Fruit fly (Drosophila melanogaster) whole organism, embryonic: ENCODE data around the gene Notum.

Experiments
- Ada2b ChIP-seq: fragments of 200-800 bp; sonication (Bioruptor generic); IDR thresholded peaks from 2 replicates; pipeline ENCODE4 v1.3.6; 2022; ENCODE audit warnings: missing biosample characterization, missing genetic modification characterization
- C15 ChIP-seq: fragments of 200-800 bp; sonication (Bioruptor generic); IDR thresholded peaks from 3 replicates; pipeline ENCODE4 v1.3.6; 2022; ENCODE audit warnings: missing biosample characterization, missing genetic modification characterization
- CG12391 ChIP-seq: fragments of 200-800 bp; sonication (Bioruptor generic); optimal IDR thresholded peaks from 3 replicates; lab custom pipeline; 2018; ENCODE audit warnings: missing biosample characterization, mild to moderate bottlenecking, missing genetic modification characterization, moderate library complexity
- CG13296 ChIP-seq: fragments of 200-800 bp; sonication (Bioruptor generic); optimal IDR thresholded peaks from 3 replicates; lab custom pipeline; 2018; ENCODE audit warnings: missing biosample characterization, mild to moderate bottlenecking, missing genetic modification characterization
- CG16779 ChIP-seq: fragments of 200-800 bp; sonication (Bioruptor generic); IDR thresholded peaks from 2 replicates; pipeline ENCODE4 v1.3.6; 2022; ENCODE audit warnings: missing biosample characterization, missing genetic modification characterization
- CG17359 ChIP-seq: fragments of 200-800 bp; sonication (Bioruptor generic); optimal IDR thresholded peaks from 3 replicates; lab custom pipeline; 2018; ENCODE audit warnings: missing biosample characterization, mild to moderate bottlenecking, missing genetic modification characterization, moderate library complexity
- CG17912 ChIP-seq: fragments of 200-800 bp; sonication (Bioruptor generic); optimal IDR thresholded peaks from 2 replicates; lab custom pipeline; 2018; ENCODE audit warnings: missing biosample characterization, mild to moderate bottlenecking, missing genetic modification characterization
- CG2678 ChIP-seq: fragments of 200-800 bp; sonication (Bioruptor generic); optimal IDR thresholded peaks from 3 replicates; lab custom pipeline; 2019; ENCODE audit warnings: missing biosample characterization, mild to moderate bottlenecking, missing genetic modification characterization, moderate library complexity
- CG31441 ChIP-seq: fragments of 200-800 bp; sonication (Bioruptor generic); IDR thresholded peaks from 2 replicates; pipeline ENCODE4 v1.3.6; 2022; ENCODE audit warnings: missing biosample characterization, missing genetic modification characterization
- CG32532 ChIP-seq: fragments of 200-800 bp; sonication (Bioruptor generic); IDR thresholded peaks from 2 replicates; pipeline ENCODE4 v1.3.6; 2022; ENCODE audit warnings: missing biosample characterization, missing genetic modification characterization
- CG7271 ChIP-seq: fragments of 200-800 bp; sonication (Bioruptor generic); optimal IDR thresholded peaks from 2 replicates; lab custom pipeline; 2018; ENCODE audit warnings: missing biosample characterization, mild to moderate bottlenecking, missing genetic modification characterization, moderate library complexity
- CG8089 ChIP-seq: fragments of 200-800 bp; sonication (Bioruptor generic); optimal IDR thresholded peaks from 3 replicates; lab custom pipeline; 2016; ENCODE audit warnings: missing biosample characterization, missing genetic modification characterization
- CG8290 ChIP-seq, 3 experiments: fragments of 200-800 bp; sonication (Bioruptor generic); optimal IDR thresholded peaks; 2 replicates each; lab custom pipeline; 2016 to 2019; ENCODE audit warnings: missing biosample characterization in 3 of 3, missing genetic modification characterization in 3 of 3, mild to moderate bottlenecking in 2 of 3, moderate library complexity in 1 of 3
- CG9932 ChIP-seq: fragments of 200-800 bp; sonication (Bioruptor generic); IDR thresholded peaks from 2 replicates; pipeline ENCODE4 v1.3.6; 2022; ENCODE audit warnings: missing biosample characterization, missing genetic modification characterization
- ERR ChIP-seq: fragments of 200-800 bp; sonication (Bioruptor generic); optimal IDR thresholded peaks from 2 replicates; lab custom pipeline; 2016; ENCODE audit warnings: missing biosample characterization, missing genetic modification characterization
- Elba2 ChIP-seq: fragments of 200-800 bp; sonication (Bioruptor generic); optimal IDR thresholded peaks from 3 replicates; lab custom pipeline; 2016; ENCODE audit warnings: missing biosample characterization, missing genetic modification characterization
- HLHmδ ChIP-seq: fragments of 200-800 bp; sonication (Bioruptor generic); optimal IDR thresholded peaks from 2 replicates; lab custom pipeline; 2018; ENCODE audit warnings: missing biosample characterization, mild to moderate bottlenecking, missing genetic modification characterization, moderate library complexity
- Hand ChIP-seq: fragments of 200-800 bp; sonication (Bioruptor generic); optimal IDR thresholded peaks from 2 replicates; lab custom pipeline; 2017; ENCODE audit warnings: mild to moderate bottlenecking, missing biosample characterization, missing genetic modification reagents, missing genetic modification characterization
- Hr39 ChIP-seq: fragments of >200 bp; optimal IDR thresholded peaks from 2 replicates; lab custom pipeline; 2017
- NC2β ChIP-seq: fragments of 200-800 bp; sonication (Bioruptor generic); optimal IDR thresholded peaks from 2 replicates; lab custom pipeline; 2016; ENCODE audit warnings: missing biosample characterization, missing genetic modification characterization
- Optix ChIP-seq: fragments of 200-800 bp; sonication (Bioruptor generic); IDR thresholded peaks from 3 replicates; pipeline ENCODE4 v1.3.6; 2022; ENCODE audit warnings: missing biosample characterization, missing genetic modification characterization
- PHDP ChIP-seq: fragments of 200-800 bp; sonication (Bioruptor generic); optimal IDR thresholded peaks from 3 replicates; lab custom pipeline; 2018; ENCODE audit warnings: missing biosample characterization, mild to moderate bottlenecking, missing genetic modification characterization, moderate library complexity
- Sox102F ChIP-seq: fragments of 200-800 bp; sonication (Bioruptor generic); optimal IDR thresholded peaks from 2 replicates; lab custom pipeline; 2018; ENCODE audit warnings: missing biosample characterization, mild to moderate bottlenecking, missing genetic modification characterization, moderate library complexity
- Spps ChIP-seq: fragments of 200-800 bp; sonication (Bioruptor generic); optimal IDR thresholded peaks from 2 replicates; lab custom pipeline; 2018; ENCODE audit warnings: missing biosample characterization, mild to moderate bottlenecking, missing genetic modification characterization
- TFAM ChIP-seq: fragments of 200-800 bp; sonication (Bioruptor generic); optimal IDR thresholded peaks from 2 replicates; lab custom pipeline; 2017; ENCODE audit warnings: missing biosample characterization, missing genetic modification characterization, inconsistent platforms
- ase ChIP-seq: fragments of 200-800 bp; sonication (Bioruptor generic); IDR thresholded peaks from 3 replicates; pipeline ENCODE4 v1.3.6; 2022; ENCODE audit warnings: missing biosample characterization, missing genetic modification characterization
- ato ChIP-seq: fragments of 200-800 bp; sonication (Bioruptor generic); IDR thresholded peaks from 2 replicates; pipeline ENCODE4 v1.3.6; 2022; ENCODE audit warnings: missing biosample characterization, missing genetic modification characterization; ENCODE audit not compliant: partially characterized antibody
- bcd ChIP-seq: fragments of 200-800 bp; sonication (Bioruptor generic); optimal IDR thresholded peaks from 2 replicates; lab custom pipeline; 2017; ENCODE audit warnings: missing biosample characterization, mild to moderate bottlenecking, missing genetic modification characterization
- br ChIP-seq: fragments of >200 bp; optimal IDR thresholded peaks from 2 replicates; lab custom pipeline; 2017
- caup ChIP-seq: fragments of 200-800 bp; sonication (Bioruptor generic); optimal IDR thresholded peaks from 3 replicates; lab custom pipeline; 2017; ENCODE audit warnings: missing biosample characterization, mild to moderate bottlenecking, missing genetic modification characterization, moderate library complexity; ENCODE audit not compliant: severe bottlenecking
- dan ChIP-seq: fragments of 200-800 bp; sonication (Bioruptor generic); IDR thresholded peaks from 2 replicates; pipeline ENCODE4 v1.3.6; 2022; ENCODE audit warnings: missing biosample characterization, missing genetic modification characterization
- dimm ChIP-seq: fragments of 200-800 bp; sonication (Bioruptor generic); IDR thresholded peaks from 2 replicates; pipeline ENCODE4 v1.3.6; 2022; ENCODE audit warnings: missing biosample characterization, missing genetic modification characterization
- ems ChIP-seq: fragments of 200-800 bp; sonication (Bioruptor generic); optimal IDR thresholded peaks from 3 replicates; lab custom pipeline; 2016; ENCODE audit warnings: missing biosample characterization, missing genetic modification characterization
- ewg ChIP-seq: fragments of 200-800 bp; sonication (Bioruptor generic); optimal IDR thresholded peaks from 3 replicates; lab custom pipeline; 2017; ENCODE audit warnings: mild to moderate bottlenecking, missing biosample characterization, missing genetic modification reagents, missing genetic modification characterization
- gem ChIP-seq: fragments of 200-800 bp; sonication (Bioruptor generic); optimal IDR thresholded peaks from 2 replicates; lab custom pipeline; 2019; ENCODE audit warnings: missing biosample characterization, mild to moderate bottlenecking, missing genetic modification characterization, moderate library complexity
- gro ChIP-seq: fragments of 200-800 bp; sonication (Bioruptor generic); optimal IDR thresholded peaks from 2 replicates; lab custom pipeline; 2016; ENCODE audit warnings: missing biosample characterization, missing genetic modification characterization
- jumu ChIP-seq: fragments of 200-800 bp; sonication (Bioruptor generic); optimal IDR thresholded peaks from 3 replicates; lab custom pipeline; 2016; ENCODE audit warnings: missing biosample characterization, missing genetic modification characterization
- luna ChIP-seq: fragments of 200-800 bp; sonication (Bioruptor generic); optimal IDR thresholded peaks from 2 replicates; lab custom pipeline; 2016; ENCODE audit warnings: missing biosample characterization, missing genetic modification characterization
- mam ChIP-seq: fragments of 200-800 bp; sonication (Bioruptor generic); optimal IDR thresholded peaks from 3 replicates; lab custom pipeline; 2016; ENCODE audit warnings: missing biosample characterization, missing genetic modification characterization
- mld ChIP-seq: fragments of 200-800 bp; sonication (Bioruptor generic); IDR thresholded peaks from 3 replicates; pipeline ENCODE4 v1.3.6; 2022; ENCODE audit warnings: missing biosample characterization, missing genetic modification characterization; ENCODE audit not compliant: partially characterized antibody
- nau ChIP-seq: fragments of 200-800 bp; sonication (Bioruptor generic); optimal IDR thresholded peaks from 3 replicates; lab custom pipeline; 2017; ENCODE audit warnings: missing biosample characterization, mild to moderate bottlenecking, missing genetic modification characterization, missing genetic modification reagents
- org-1 ChIP-seq: fragments of 200-800 bp; sonication (Bioruptor generic); optimal IDR thresholded peaks from 2 replicates; lab custom pipeline; 2017; ENCODE audit warnings: missing biosample characterization, missing genetic modification characterization
- p53 ChIP-seq: fragments of 200-800 bp; sonication (Bioruptor generic); optimal IDR thresholded peaks from 2 replicates; lab custom pipeline; 2016; ENCODE audit warnings: missing biosample characterization, missing genetic modification characterization
- rib ChIP-seq: fragments of 200-800 bp; sonication (Bioruptor generic); IDR thresholded peaks from 2 replicates; pipeline ENCODE4 v1.3.6; 2022; ENCODE audit warnings: missing biosample characterization, missing genetic modification characterization
- ro ChIP-seq: fragments of 200-800 bp; sonication (Bioruptor generic); IDR thresholded peaks from 2 replicates; pipeline ENCODE4 v1.3.6; 2022; ENCODE audit warnings: missing biosample characterization, missing genetic modification characterization
- sim ChIP-seq: fragments of 200-800 bp; sonication (Bioruptor generic); IDR thresholded peaks from 2 replicates; pipeline ENCODE4 v1.3.6; 2022; ENCODE audit warnings: missing biosample characterization, missing genetic modification characterization
- slbo ChIP-seq: fragments of 200-800 bp; sonication (Bioruptor generic); IDR thresholded peaks from 2 replicates; pipeline ENCODE4 v1.3.6; 2022; ENCODE audit warnings: missing biosample characterization, missing genetic modification characterization
- so ChIP-seq: fragments of 200-800 bp; sonication (Bioruptor generic); IDR thresholded peaks from 3 replicates; pipeline ENCODE4 v1.3.6; 2022; ENCODE audit warnings: missing biosample characterization, missing genetic modification characterization
- stwl ChIP-seq: fragments of 200-800 bp; sonication (Bioruptor generic); optimal IDR thresholded peaks from 3 replicates; lab custom pipeline; 2018; ENCODE audit warnings: missing biosample characterization, mild to moderate bottlenecking, missing genetic modification characterization, moderate library complexity
- twi ChIP-seq: fragments of 200-800 bp; optimal IDR thresholded peaks from 2 replicates; lab custom pipeline; 2019; ENCODE audit warnings: missing biosample characterization, mild to moderate bottlenecking, missing genetic modification characterization, moderate library complexity
- vvl ChIP-seq: fragments of 200-800 bp; sonication (Bioruptor generic); IDR thresholded peaks from 2 replicates; pipeline ENCODE4 v1.3.6; 2022; ENCODE audit warnings: missing biosample characterization, missing genetic modification characterization

Gene Notum

DNA sequence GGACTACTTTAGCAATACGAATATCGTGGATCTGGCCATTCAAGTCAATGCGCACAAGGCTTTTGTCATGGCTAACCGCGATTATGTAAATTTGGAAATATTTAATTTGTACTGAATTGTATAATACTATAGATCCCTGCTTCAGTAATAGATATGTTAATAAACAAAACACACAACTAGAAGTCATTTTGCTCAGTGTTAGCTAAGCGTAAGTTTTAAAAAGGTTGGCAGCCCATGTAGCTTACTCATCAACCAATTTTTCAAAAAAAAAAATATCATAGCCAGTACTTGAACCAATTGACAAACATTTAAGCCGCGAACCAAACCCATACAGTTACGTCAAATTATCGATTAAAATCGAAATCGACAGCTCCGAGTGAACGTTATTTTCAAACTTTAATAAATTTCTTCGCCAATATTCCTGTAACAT lies 13.8 kb downstream of the Notum start (continued):
- TF ChIP-seq so (GFP tag; lab: Robert Waterston, UW) (peak; percentile 88), ERR (GFP tag; lab: Kevin White, UChicago) (peak; percentile 53), Ada2b (GFP tag; lab: Robert Waterston, UW) (peak; percentile 74), CG9932 (peak; percentile 85), ato (peak; percentile 65; the same call in 1 of the 2 replicates), Hand (GFP tag; lab: Kevin White, UChicago) (peak; percentile 77), Optix (peak; percentile 61; the same call in 1 of the 3 replicates), vvl (peak; percentile 95), rib (GFP tag; lab: Robert Waterston, UW) (peak; percentile 29), mld (GFP tag; lab: Robert Waterston, UW) (no peak), gem (tag; lab: Kevin White, UChicago) (peak; percentile 81), p53 (GFP tag; lab: Kevin White, UChicago) (peak; percentile 48), CG31441 (GFP tag; lab: Robert Waterston, UW) (peak; percentile 70; the same call in 1 of the 2 replicates), CG8290 (GFP tag; optimal IDR thresholded peaks at IDR 0.05; lab: Kevin White, UChicago) (peak; percentile 85), CG8290 (tag; optimal IDR thresholded peaks at IDR 0.05; lab: Kevin White, UChicago) (peak; percentile 45 to 94), jumu (GFP tag; lab: Kevin White, UChicago) (peak; percentile 60), dimm (GFP tag; lab: Robert Waterston, UW) (0 out of 2 replicates have a peak, but pooled peaks have one; percentile 6), Elba2 (GFP tag; lab: Kevin White, UChicago) (peak; percentile 40), CG8089 (peak; percentile 45), CG7271 (no peak), CG2678 (tag; lab: Kevin White, UChicago) (peak; percentile 79), CG13296 (GFP tag; lab: Kevin White, UChicago) (peak; percentile 67), stwl (peak; percentile 86), sim (GFP tag; lab: Robert Waterston, UW) (peak; percentile 54; the same call in 1 of the 2 replicates), PHDP (peak; percentile 80), TFAM (GFP tag; lab: Kevin White, UChicago) (no peak), bcd (GFP tag; lab: Kevin White, UChicago) (peak; percentile 72), NC2β (GFP tag; lab: Kevin White, UChicago) (peak; percentile 66), mam (GFP tag; lab: Kevin White, UChicago) (peak; percentile 81), dan (GFP tag; lab: Robert Waterston, UW) (no peak), CG32532 (peak; percentile 90), ro (GFP tag; lab: Robert Waterston, UW) (no peak), Spps (tag; lab: Kevin White, UChicago) (peak; percentile 60), ase (peak; percentile 63; the same call in 2 of the 3 replicates), C15 (GFP tag; lab: Robert Waterston, UW) (0 out of 3 replicates have a peak, but pooled peaks have one; percentile 62), slbo (GFP tag; lab: Robert Waterston, UW) (peak; percentile 91), CG16779 (GFP tag; lab: Robert Waterston, UW) (0 out of 2 replicates have a peak, but pooled peaks have one; percentile 80), caup (GFP tag; lab: Kevin White, UChicago) (peak; percentile 83), HLHmδ (no peak), CG12391 (tag; lab: Kevin White, UChicago) (peak; percentile 82), twi (peak; percentile 22), luna (GFP tag; lab: Kevin White, UChicago) (peak; percentile 79), ems (GFP tag; lab: Kevin White, UChicago) (peak; percentile 61), Sox102F (peak; percentile 67), CG17359 (tag; lab: Kevin White, UChicago) (peak; percentile 74), org-1 (GFP tag; lab: Kevin White, UChicago) (peak; percentile 29), ewg (peak; percentile 61), nau (GFP tag; lab: Kevin White, UChicago) (peak; percentile 60), gro (GFP tag; lab: Kevin White, UChicago) (peak; percentile 88), Hr39 (no peak), CG17912 (GFP tag; lab: Kevin White, UChicago) (peak; percentile 14), br (lab: Kevin White, UChicago) (no peak)
